Worm (Caenorhabditis elegans): ENCODE measurements around the gene F58D12.3.
A peak's percentile ranks its signal among the peaks of the same experiment; 100 is the strongest.

F58D12.3 gene

ce11 chrV:14094546-14094945 lies 36.9 kb downstream of the F58D12.3 start:
- TF ChIP-seq lin-13 (tag; optimal IDR thresholded peaks at IDR 0.05) (no peak), sem-2 (GFP tag; optimal IDR thresholded peaks at IDR 0.05) (no peak), sptf-1 (tag; optimal IDR thresholded peaks at IDR 0.05) (no peak), mls-2 (tag; optimal IDR thresholded peaks at IDR 0.05) (no peak), zip-8 (tag; optimal IDR thresholded peaks at IDR 0.05) (no peak), tbx-8 (GFP tag; optimal IDR thresholded peaks at IDR 0.05) (no peak), nhr-28 (tag; optimal IDR thresholded peaks at IDR 0.05) (no peak), nhr-2 (tag; optimal IDR thresholded peaks at IDR 0.05) (no peak), ces-1 (GFP tag; optimal IDR thresholded peaks at IDR 0.05) (no peak), drap-1 (GFP tag; optimal IDR thresholded peaks at IDR 0.05) (no peak)

- TF ChIP-seq unc-39 (tag; optimal IDR thresholded peaks at IDR 0.05) = no peak
- no peak for TF ChIP-seq lin-32 (GFP tag; optimal IDR thresholded peaks at IDR 0.05)
- TF ChIP-seq unc-62 (GFP tag; optimal IDR thresholded peaks at IDR 0.05) = peak; percentile 26
Measured at ce11 chrV:14094953-14095352, 37.3 kb downstream of the F58D12.3 start.

ce11 chrV:14097358-14097757 lies 39.7 kb downstream of the F58D12.3 start:
- no peak for TF ChIP-seq ztf-11 (tag; optimal IDR thresholded peaks at IDR 0.05)
- no peak for TF ChIP-seq pha-4 (tag; optimal IDR thresholded peaks at IDR 0.05)
- TF ChIP-seq drap-1 (GFP tag; optimal IDR thresholded peaks at IDR 0.05) = no peak
- TF ChIP-seq unc-39 (tag; optimal IDR thresholded peaks at IDR 0.05) = no peak
- no peak for TF ChIP-seq nhr-12 (tag; optimal IDR thresholded peaks at IDR 0.05)
- no peak for TF ChIP-seq ham-2 (GFP tag; optimal IDR thresholded peaks at IDR 0.05)
- TF ChIP-seq nhr-2 (tag; optimal IDR thresholded peaks at IDR 0.05) = no peak
- no peak for TF ChIP-seq tbx-8 (GFP tag; optimal IDR thresholded peaks at IDR 0.05)
- TF ChIP-seq blmp-1 (tag; optimal IDR thresholded peaks at IDR 0.05) = no peak
- TF ChIP-seq zip-8 (tag; optimal IDR thresholded peaks at IDR 0.05) = no peak

- TF ChIP-seq ceh-43 (GFP tag; optimal IDR thresholded peaks at IDR 0.05) = no peak
- no peak for TF ChIP-seq tbx-8 (GFP tag; optimal IDR thresholded peaks at IDR 0.05)
Measured at ce11 chrV:14098519-14098918, 40.9 kb downstream of the F58D12.3 start, which contains the start of the genes D1086.2 and D1086.1. D1086.2 (minus strand) TSS chrV:14098668. D1086.1 (plus strand) TSS chrV:14098858.

- TF ChIP-seq ceh-43 (GFP tag; optimal IDR thresholded peaks at IDR 0.05) (no peak), sptf-1 (tag; optimal IDR thresholded peaks at IDR 0.05) (no peak), unc-39 (tag; optimal IDR thresholded peaks at IDR 0.05) (no peak), tbx-8 (GFP tag; optimal IDR thresholded peaks at IDR 0.05) (no peak), M03D4.4 (tag; optimal IDR thresholded peaks at IDR 0.05) (no peak), bed-3 (GFP tag; optimal IDR thresholded peaks at IDR 0.05) (no peak), mab-5 (tag; optimal IDR thresholded peaks at IDR 0.05) (no peak), ceh-39 (tag; optimal IDR thresholded peaks at IDR 0.05) (no peak), hlh-1 (tag; optimal IDR thresholded peaks at IDR 0.05) (peak; percentile 90)
Measured at ce11 chrV:14100886-14101285, 43.2 kb downstream of the F58D12.3 start, which contains the start of gene D1086.12. D1086.12 (plus strand) TSS chrV:14101186.

ce11 chrV:14103970-14104369 lies 46.3 kb downstream of the F58D12.3 start, which contains the start of gene D1086.9:
D1086.9 (plus strand) TSS chrV:14104270.
- TF ChIP-seq sem-2 (GFP tag; optimal IDR thresholded peaks at IDR 0.05) (no peak), pha-4 (tag; optimal IDR thresholded peaks at IDR 0.05) (no peak), elt-3 (tag; optimal IDR thresholded peaks at IDR 0.05) (no peak), blmp-1 (tag; optimal IDR thresholded peaks at IDR 0.05) (no peak), cnd-1 (tag; optimal IDR thresholded peaks at IDR 0.05) (no peak), sptf-1 (tag; optimal IDR thresholded peaks at IDR 0.05) (no peak), ceh-83 (GFP tag; optimal IDR thresholded peaks at IDR 0.05) (no peak), lsy-2 (tag; optimal IDR thresholded peaks at IDR 0.05) (no peak), hlh-1 (tag; optimal IDR thresholded peaks at IDR 0.05) (no peak), zip-8 (tag; optimal IDR thresholded peaks at IDR 0.05) (no peak), ceh-43 (GFP tag; optimal IDR thresholded peaks at IDR 0.05) (no peak)

ce11 chrV:14107511-14107910 lies 49.9 kb downstream of the F58D12.3 start, which contains the start of gene H39E23.3:
H39E23.3 (plus strand) TSS chrV:14107811.
- TF ChIP-seq blmp-1 (tag; optimal IDR thresholded peaks at IDR 0.05) (no peak), zip-8 (tag; optimal IDR thresholded peaks at IDR 0.05) (no peak), sptf-1 (tag; optimal IDR thresholded peaks at IDR 0.05) (no peak), nhr-12 (tag; optimal IDR thresholded peaks at IDR 0.05) (no peak), elt-1 (tag; optimal IDR thresholded peaks at IDR 0.05; ENCODE audit: borderline replicate concordance, insufficient read depth) (no peak), ceh-39 (tag; optimal IDR thresholded peaks at IDR 0.05) (no peak)
